Worm (Caenorhabditis elegans) whole organism, L3 larva: ENCODE data around the gene F44E2.10.

Source experiments
- ama-1 ChIP-seq: fragments of 150-350 bp; optimal IDR thresholded peaks from 2 replicates; lab custom pipeline; 2018
- pqm-1 ChIP-seq: fragments of 150-350 bp; optimal IDR thresholded peaks from 2 replicates; lab custom pipeline; 2017; ENCODE audit warnings: missing biosample characterization, missing genetic modification characterization, inconsistent platforms

DNA sequence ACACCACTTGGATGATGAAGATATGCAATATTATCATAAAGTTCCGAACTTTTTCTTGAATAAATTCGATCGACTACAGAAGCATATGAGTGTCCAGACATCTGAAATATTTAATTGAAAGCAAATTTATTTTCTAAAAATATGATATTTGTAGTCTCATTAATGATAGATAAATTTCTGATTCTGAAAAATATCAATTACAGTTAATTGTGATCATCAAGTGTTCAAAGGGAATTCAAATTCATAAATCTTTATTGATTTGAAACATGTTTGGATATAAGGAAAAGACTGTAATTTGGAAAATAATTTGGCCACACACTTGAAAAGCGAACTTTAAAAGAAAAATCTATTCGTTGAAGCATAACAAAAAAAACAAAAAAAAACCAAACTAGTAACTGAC is 23.7 kb downstream of the F44E2.10 start, which contains the start of gene F54F2.7:
- no peak for TF ChIP-seq pqm-1 (tag; lab: Kevin White, UChicago)
- no peak for TF ChIP-seq ama-1 (lab: Kevin White, UChicago)
